Worm (Caenorhabditis elegans): ENCODE data around the gene mgl-1.

DNA sequence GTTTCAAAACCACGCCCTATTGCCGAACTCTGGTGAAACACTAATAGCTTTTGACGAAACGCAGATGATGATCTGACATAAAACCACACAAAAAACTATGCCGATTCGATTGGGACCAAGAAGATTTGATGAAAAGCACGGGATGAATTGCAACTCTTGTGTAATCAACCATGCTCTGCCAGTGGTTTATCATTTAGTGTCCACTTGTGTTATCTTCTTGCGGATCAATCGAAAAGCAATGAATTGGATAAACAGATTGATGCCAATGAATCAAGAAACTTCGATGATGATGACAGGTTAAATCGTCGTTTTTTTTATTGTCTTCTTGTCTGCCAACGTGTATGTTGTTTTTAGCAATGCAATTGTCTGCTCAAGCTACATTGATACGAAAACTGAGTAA is 45.9 kb upstream of the mgl-1 start, which contains the start of gene F42G10.1:
- TF ChIP-seq lin-13 (GFP tag; optimal IDR thresholded peaks at IDR 0.05) (no peak), skn-1 (tag; optimal IDR thresholded peaks at IDR 0.05) (no peak), elt-1 (tag; optimal IDR thresholded peaks at IDR 0.05) (no peak), unc-62 (GFP tag; optimal IDR thresholded peaks at IDR 0.05) (no peak)
